Worm (Caenorhabditis elegans): ENCODE results near the gene wago-10.

ce11 chrV:336350-336749 is 6.9 kb upstream of the wago-10 start, which contains the start of gene dmd-8:
- TF ChIP-seq unc-39 (tag; optimal IDR thresholded peaks at IDR 0.05), result no peak
- no peak for TF ChIP-seq mep-1 (tag; optimal IDR thresholded peaks at IDR 0.05)
- TF ChIP-seq drap-1 (GFP tag; optimal IDR thresholded peaks at IDR 0.05), result no peak
- TF ChIP-seq pha-4 (tag; optimal IDR thresholded peaks at IDR 0.05), result no peak
- no peak for TF ChIP-seq blmp-1 (tag; optimal IDR thresholded peaks at IDR 0.05)
- TF ChIP-seq sptf-1 (tag; optimal IDR thresholded peaks at IDR 0.05), result no peak
- no peak for TF ChIP-seq nhr-12 (tag; optimal IDR thresholded peaks at IDR 0.05)
- TF ChIP-seq unc-62 (GFP tag; optimal IDR thresholded peaks at IDR 0.05), result no peak
- TF ChIP-seq nhr-28 (tag; optimal IDR thresholded peaks at IDR 0.05), result no peak
- TF ChIP-seq ztf-11 (tag; optimal IDR thresholded peaks at IDR 0.05), result no peak
- TF ChIP-seq elt-1 (tag; optimal IDR thresholded peaks at IDR 0.05; ENCODE audit: borderline replicate concordance, insufficient read depth), result no peak
